Worm (Caenorhabditis elegans): ENCODE measurements around the gene lys-7.

ce11 chrV:3509878-3510277 lies 27.5 kb upstream of the lys-7 start, which contains the start of gene str-228:
- TF ChIP-seq zag-1 (tag; optimal IDR thresholded peaks at IDR 0.05) (no peak), ama-1 (optimal IDR thresholded peaks at IDR 0.05) (no peak), unc-62 (GFP tag; optimal IDR thresholded peaks at IDR 0.05) (no peak), dpl-1 (GFP tag; optimal IDR thresholded peaks at IDR 0.05) (no peak), aly-2 (tag; optimal IDR thresholded peaks at IDR 0.05) (no peak), lin-39 (tag; optimal IDR thresholded peaks at IDR 0.05) (no peak), nhr-237 (tag; optimal IDR thresholded peaks at IDR 0.05) (no peak)

Measured in whole organism, L1 larva.